Fruit fly (Drosophila melanogaster) whole organism, embryonic: ENCODE data around the gene sr.

Experiments used
- BtbVII ChIP-seq: fragments of 200-800 bp; sonication (Bioruptor generic); optimal IDR thresholded peaks from 3 replicates; lab custom pipeline; 2017; ENCODE audit warnings: missing biosample characterization, mild to moderate bottlenecking, missing genetic modification characterization
- CG1024 ChIP-seq: fragments of 200-800 bp; sonication (Bioruptor generic); IDR thresholded peaks from 2 replicates; pipeline ENCODE4 v1.3.6; 2022; ENCODE audit warnings: missing biosample characterization, missing genetic modification characterization
- CG10267 ChIP-seq: fragments of 200-800 bp; sonication (Bioruptor generic); optimal IDR thresholded peaks from 2 replicates; lab custom pipeline; 2018; ENCODE audit warnings: missing biosample characterization, mild to moderate bottlenecking, missing genetic modification characterization, moderate library complexity
- CG15011 ChIP-seq: fragments of 200-800 bp; sonication (Bioruptor generic); optimal IDR thresholded peaks from 3 replicates; lab custom pipeline; 2018; ENCODE audit warnings: missing biosample characterization, mild to moderate bottlenecking, missing genetic modification characterization
- CG15479 ChIP-seq: fragments of 200-800 bp; sonication (Bioruptor generic); optimal IDR thresholded peaks from 3 replicates; lab custom pipeline; 2019; ENCODE audit warnings: missing biosample characterization, mild to moderate bottlenecking, missing genetic modification characterization, moderate library complexity
- CG1647 ChIP-seq: fragments of 200-800 bp; sonication (Bioruptor generic); optimal IDR thresholded peaks from 3 replicates; lab custom pipeline; 2016; ENCODE audit warnings: missing biosample characterization, missing genetic modification characterization
- CG17359 ChIP-seq: fragments of 200-800 bp; sonication (Bioruptor generic); optimal IDR thresholded peaks from 3 replicates; lab custom pipeline; 2018; ENCODE audit warnings: missing biosample characterization, mild to moderate bottlenecking, missing genetic modification characterization, moderate library complexity
- CG18599 ChIP-seq: fragments of 200-800 bp; sonication (Bioruptor generic); optimal IDR thresholded peaks from 3 replicates; lab custom pipeline; 2017; ENCODE audit warnings: missing biosample characterization, missing genetic modification characterization, mild to moderate bottlenecking, moderate library complexity, missing genetic modification reagents
- CG2712 ChIP-seq: fragments of 200-800 bp; optimal IDR thresholded peaks from 3 replicates; lab custom pipeline; 2019; ENCODE audit warnings: missing biosample characterization, mild to moderate bottlenecking, missing genetic modification characterization, moderate library complexity
- CG2875 ChIP-seq: fragments of 200-800 bp; sonication (Bioruptor generic); optimal IDR thresholded peaks from 2 replicates; lab custom pipeline; 2017; ENCODE audit warnings: missing biosample characterization, mild to moderate bottlenecking, missing genetic modification characterization, missing genetic modification reagents
- CG3407 ChIP-seq: fragments of 200-800 bp; sonication (Bioruptor generic); optimal IDR thresholded peaks from 2 replicates; lab custom pipeline; 2018; ENCODE audit warnings: missing biosample characterization, mild to moderate bottlenecking, missing genetic modification characterization
- CG34224 ChIP-seq: fragments of 200-800 bp; sonication (Bioruptor generic); IDR thresholded peaks from 3 replicates; pipeline ENCODE4 v1.3.6; 2022; ENCODE audit warnings: missing biosample characterization, missing genetic modification characterization; ENCODE audit not compliant: partially characterized antibody
- CG3838 ChIP-seq: fragments of 200-800 bp; sonication (Bioruptor generic); optimal IDR thresholded peaks from 3 replicates; lab custom pipeline; 2016; ENCODE audit warnings: missing biosample characterization, missing genetic modification characterization
- CG4854 ChIP-seq: fragments of 200-800 bp; sonication (Bioruptor generic); optimal IDR thresholded peaks from 2 replicates; lab custom pipeline; 2016; ENCODE audit warnings: missing biosample characterization, missing genetic modification characterization, inconsistent platforms
- CG6254 ChIP-seq: fragments of 200-800 bp; sonication (Bioruptor generic); optimal IDR thresholded peaks from 3 replicates; lab custom pipeline; 2017; ENCODE audit warnings: mild to moderate bottlenecking, missing biosample characterization, missing genetic modification reagents, missing genetic modification characterization
- CG6272 ChIP-seq: fragments of 200-800 bp; sonication (Bioruptor generic); IDR thresholded peaks from 2 replicates; pipeline ENCODE4 v1.3.6; 2022; ENCODE audit warnings: missing biosample characterization, missing genetic modification characterization
- CG6689 ChIP-seq: fragments of 200-800 bp; sonication (Bioruptor generic); IDR thresholded peaks from 2 replicates; pipeline ENCODE4 v1.3.6; 2022; ENCODE audit warnings: missing biosample characterization, missing genetic modification characterization
- CG7786 ChIP-seq: fragments of 200-800 bp; sonication (Bioruptor generic); optimal IDR thresholded peaks from 2 replicates; lab custom pipeline; 2016; ENCODE audit warnings: missing biosample characterization, missing genetic modification characterization
- CG9215 ChIP-seq: fragments of 200-800 bp; sonication (Bioruptor generic); IDR thresholded peaks from 2 replicates; pipeline ENCODE4 v1.3.6; 2022; ENCODE audit warnings: missing biosample characterization, missing genetic modification characterization
- D ChIP-seq, 2 experiments: fragments of 200-800 bp in 1 of 2; fragments of >200 bp in 1 of 2; sonication (Bioruptor generic) in 1 of 2; optimal IDR thresholded peaks; 2 replicates in 1 of 2; 3 replicates in 1 of 2; lab custom pipeline; 2017; ENCODE audit warnings: mild to moderate bottlenecking in 1 of 2, missing biosample characterization in 1 of 2, missing genetic modification characterization in 1 of 2, missing genetic modification reagents in 1 of 2
- D19B ChIP-seq: fragments of 200-800 bp; sonication (Bioruptor generic); optimal IDR thresholded peaks from 2 replicates; lab custom pipeline; 2017; ENCODE audit warnings: missing biosample characterization, mild to moderate bottlenecking, missing genetic modification characterization
- Deaf1 ChIP-seq: fragments of 200-800 bp; optimal IDR thresholded peaks from 3 replicates; lab custom pipeline; 2019; ENCODE audit warnings: missing biosample characterization, mild to moderate bottlenecking, missing genetic modification characterization, moderate library complexity
- E2f2 ChIP-seq: fragments of 200-800 bp; sonication (Bioruptor generic); IDR thresholded peaks from 2 replicates; pipeline ENCODE4 v1.3.6; 2022; ENCODE audit warnings: missing biosample characterization, missing genetic modification characterization
- Ets65A ChIP-seq: fragments of 200-800 bp; sonication (Bioruptor generic); peaks from one replicate; lab custom pipeline; 2016; ENCODE audit warnings: missing biosample characterization, missing genetic modification characterization
- Gug ChIP-seq: fragments of 200-800 bp; sonication (Bioruptor generic); IDR thresholded peaks from 4 replicates; pipeline ENCODE4 v1.3.6; 2022; ENCODE audit warnings: missing biosample characterization, missing genetic modification characterization
- HHEX ChIP-seq: fragments of 200-800 bp; sonication (Bioruptor generic); optimal IDR thresholded peaks from 3 replicates; lab custom pipeline; 2017; ENCODE audit warnings: missing biosample characterization, mild to moderate bottlenecking, missing genetic modification characterization, missing genetic modification reagents
- Hmr ChIP-seq: fragments of 200-800 bp; sonication (Bioruptor generic); optimal IDR thresholded peaks from 3 replicates; lab custom pipeline; 2017; ENCODE audit warnings: mild to moderate bottlenecking, missing biosample characterization, missing genetic modification reagents, missing genetic modification characterization
- Hr78 ChIP-seq, 2 experiments: fragments of 200-800 bp in 1 of 2; fragments of >200 bp in 1 of 2; sonication (Bioruptor generic) in 1 of 2; optimal IDR thresholded peaks; 2 replicates each; lab custom pipeline; 2017 to 2019; ENCODE audit warnings: missing biosample characterization in 2 of 2, missing genetic modification characterization in 2 of 2, mild to moderate bottlenecking in 1 of 2, moderate library complexity in 1 of 2
- Jarid2 ChIP-seq: fragments of 200-800 bp; sonication (Bioruptor generic); optimal IDR thresholded peaks from 3 replicates; lab custom pipeline; 2017; ENCODE audit warnings: mild to moderate bottlenecking, missing biosample characterization, missing genetic modification reagents, missing genetic modification characterization
- Opbp ChIP-seq: fragments of 200-800 bp; sonication (Bioruptor generic); IDR thresholded peaks from 3 replicates; pipeline ENCODE4 v1.3.6; 2022; ENCODE audit warnings: missing biosample characterization, missing genetic modification characterization; ENCODE audit not compliant: partially characterized antibody
- Six4 ChIP-seq: fragments of 200-800 bp; sonication (Bioruptor generic); optimal IDR thresholded peaks from 2 replicates; lab custom pipeline; 2016; ENCODE audit warnings: missing biosample characterization, missing genetic modification characterization
- Vsx1 ChIP-seq: fragments of 200-800 bp; sonication (Bioruptor generic); optimal IDR thresholded peaks from 2 replicates; lab custom pipeline; 2017; ENCODE audit warnings: missing biosample characterization, mild to moderate bottlenecking, missing genetic modification characterization, missing genetic modification reagents
- br ChIP-seq: fragments of >200 bp; optimal IDR thresholded peaks from 2 replicates; lab custom pipeline; 2017
- cad ChIP-seq: fragments of >200 bp; optimal IDR thresholded peaks from 2 replicates; lab custom pipeline; 2017; ENCODE audit warnings: missing biosample characterization, missing genetic modification characterization
- cas ChIP-seq: fragments of 200-800 bp; sonication (Bioruptor generic); IDR thresholded peaks from 2 replicates; pipeline ENCODE4 v1.3.6; 2022; ENCODE audit warnings: missing biosample characterization, missing genetic modification characterization
- crc ChIP-seq: fragments of 200-800 bp; sonication (Bioruptor generic); optimal IDR thresholded peaks from 2 replicates; lab custom pipeline; 2016; ENCODE audit warnings: missing biosample characterization, missing genetic modification characterization
- cwo ChIP-seq: fragments of 200-800 bp; sonication (Bioruptor generic); optimal IDR thresholded peaks from 3 replicates; lab custom pipeline; 2017; ENCODE audit warnings: missing biosample characterization, missing genetic modification characterization, mild to moderate bottlenecking, moderate library complexity, missing genetic modification reagents
- dysf ChIP-seq: fragments of 200-800 bp; sonication (Bioruptor generic); IDR thresholded peaks from 3 replicates; pipeline ENCODE4 v1.3.6; 2022; ENCODE audit warnings: missing biosample characterization, missing genetic modification characterization
- klu ChIP-seq: fragments of 200-800 bp; sonication (Bioruptor generic); IDR thresholded peaks from 2 replicates; pipeline ENCODE4 v1.3.6; 2022; ENCODE audit warnings: missing biosample characterization, missing genetic modification characterization
- lola ChIP-seq, 3 experiments: fragments of >200 bp in 2 of 3; fragments of 200-800 bp in 1 of 3; sonication (Bioruptor generic) in 1 of 3; optimal IDR thresholded peaks; 2 replicates each; lab custom pipeline; 2017 to 2019; ENCODE audit warnings: missing biosample characterization in 3 of 3, missing genetic modification characterization in 3 of 3, mild to moderate bottlenecking in 1 of 3, moderate library complexity in 1 of 3
- mam ChIP-seq: fragments of 200-800 bp; sonication (Bioruptor generic); optimal IDR thresholded peaks from 3 replicates; lab custom pipeline; 2016; ENCODE audit warnings: missing biosample characterization, missing genetic modification characterization
- nerfin-2 ChIP-seq: fragments of 200-800 bp; sonication (Bioruptor generic); IDR thresholded peaks from 2 replicates; pipeline ENCODE4 v1.3.6; 2022; ENCODE audit warnings: missing biosample characterization, missing genetic modification characterization; ENCODE audit not compliant: partially characterized antibody
- pita ChIP-seq: fragments of 200-800 bp; sonication (Bioruptor generic); optimal IDR thresholded peaks from 2 replicates; lab custom pipeline; 2017; ENCODE audit warnings: missing biosample characterization, mild to moderate bottlenecking, missing genetic modification characterization
- rib ChIP-seq: fragments of 200-800 bp; sonication (Bioruptor generic); IDR thresholded peaks from 2 replicates; pipeline ENCODE4 v1.3.6; 2022; ENCODE audit warnings: missing biosample characterization, missing genetic modification characterization
- run ChIP-seq: fragments of 200-800 bp; sonication (Bioruptor generic); optimal IDR thresholded peaks from 3 replicates; lab custom pipeline; 2018; ENCODE audit warnings: missing biosample characterization, mild to moderate bottlenecking, missing genetic modification characterization
- scrt ChIP-seq: fragments of 200-800 bp; sonication (Bioruptor generic); optimal IDR thresholded peaks from 2 replicates; lab custom pipeline; 2018; ENCODE audit warnings: missing biosample characterization, mild to moderate bottlenecking, missing genetic modification characterization, moderate library complexity
- vvl ChIP-seq: fragments of 200-800 bp; sonication (Bioruptor generic); IDR thresholded peaks from 2 replicates; pipeline ENCODE4 v1.3.6; 2022; ENCODE audit warnings: missing biosample characterization, missing genetic modification characterization
- wdn ChIP-seq: fragments of 200-800 bp; sonication (Bioruptor generic); IDR thresholded peaks from 2 replicates; pipeline ENCODE4 v1.3.6; 2022; ENCODE audit warnings: missing biosample characterization, missing genetic modification characterization

The sr gene

DNA sequence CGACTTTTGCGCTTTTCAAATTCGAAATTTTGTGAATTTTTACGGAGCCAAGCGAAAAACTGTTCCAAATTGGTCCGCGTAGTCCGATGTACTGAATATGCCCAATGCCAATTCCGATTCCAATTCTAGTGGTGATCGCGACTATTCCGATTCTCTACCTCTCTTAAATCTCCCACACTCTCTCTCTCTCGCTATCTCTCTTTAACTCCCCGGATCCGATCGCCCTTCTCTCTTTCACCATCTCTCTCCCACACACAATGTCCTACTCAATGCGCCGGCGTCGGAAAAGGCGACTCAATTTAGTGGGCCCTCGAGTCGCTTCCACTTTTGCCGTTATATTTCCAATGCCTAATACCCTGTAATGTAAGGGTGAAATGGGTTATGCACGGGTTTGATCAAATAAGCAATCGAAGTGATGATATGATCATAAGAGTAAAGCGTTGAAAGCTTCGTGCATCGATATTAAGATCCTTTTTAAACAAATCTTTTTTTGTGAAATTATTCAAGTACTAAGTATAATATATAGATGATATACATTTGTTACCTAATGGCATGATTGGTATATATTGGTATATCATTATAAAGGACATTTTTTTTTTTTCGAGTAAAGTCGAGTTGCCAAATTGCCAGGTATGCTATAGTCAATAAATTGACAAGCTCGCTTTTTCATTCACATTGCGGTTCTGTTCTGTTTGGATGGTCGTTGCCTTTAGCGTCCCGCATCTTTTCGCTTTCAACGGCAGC is 41.2 kb upstream of the sr start (continued):
- TF ChIP-seq CG2712 (tag; lab: Kevin White, UChicago) (peak; percentile 87), CG10267 (peak; percentile 74), Six4 (GFP tag; lab: Kevin White, UChicago) (peak; percentile 56), D (optimal IDR thresholded peaks at IDR 0.05; lab: Kevin White, UChicago) (no peak), D (GFP tag; optimal IDR thresholded peaks at IDR 0.05; lab: Kevin White, UChicago) (peak; percentile 70), CG6689 (GFP tag; lab: Robert Waterston, UW) (peak; percentile 59), Hmr (GFP tag; lab: Kevin White, UChicago) (peak; percentile 55), CG34224 (GFP tag; lab: Robert Waterston, UW) (no peak), Vsx1 (peak; percentile 19), br (no peak), nerfin-2 (no peak), cas (no peak), pita (GFP tag; lab: Kevin White, UChicago) (no peak), dysf (GFP tag; lab: Robert Waterston, UW) (peak; percentile 68), CG2875 (GFP tag; lab: Kevin White, UChicago) (peak; percentile 66), D19B (GFP tag; lab: Kevin White, UChicago) (peak; percentile 86), HHEX (peak; percentile 55), CG3407 (peak; percentile 54), klu (GFP tag; lab: Robert Waterston, UW) (peak; percentile 26; the same call in 1 of the 2 replicates), rib (GFP tag; lab: Robert Waterston, UW) (0 out of 2 replicates have a peak, but pooled peaks have one; percentile 41), Deaf1 (tag; lab: Kevin White, UChicago) (peak; percentile 45), scrt (GFP tag; lab: Kevin White, UChicago) (peak; percentile 18), wdn (no peak), CG15479 (no peak), CG6272 (no peak), BtbVII (GFP tag; lab: Kevin White, UChicago) (peak; percentile 34), CG4854 (GFP tag; lab: Kevin White, UChicago) (peak; percentile 35), CG15011 (GFP tag; lab: Kevin White, UChicago) (peak; percentile 35), CG1024 (GFP tag; lab: Robert Waterston, UW) (no peak), E2f2 (GFP tag; lab: Robert Waterston, UW) (no peak), CG3838 (GFP tag; lab: Kevin White, UChicago) (no peak), CG6254 (peak; percentile 45), Ets65A (peak; percentile 95), Jarid2 (GFP tag; lab: Kevin White, UChicago) (peak; percentile 28), CG7786 (GFP tag; lab: Kevin White, UChicago) (peak; percentile 8), CG17359 (tag; lab: Kevin White, UChicago) (peak; percentile 78), run (peak; percentile 66), lola (GFP tag; optimal IDR thresholded peaks at IDR 0.05; lab: Kevin White, UChicago) (peak in 1 of 3 experiments; percentile 89), Hr78 (GFP tag; optimal IDR thresholded peaks at IDR 0.05; lab: Kevin White, UChicago) (peak in 1 of 2 experiments; percentile 31), CG1647 (GFP tag; lab: Kevin White, UChicago) (peak; percentile 5), CG18599 (peak; percentile 47), crc (GFP tag; lab: Kevin White, UChicago) (no peak), CG9215 (0 out of 2 replicates have a peak, but pooled peaks have one; percentile 15), mam (GFP tag; lab: Kevin White, UChicago) (peak; percentile 26), cad (GFP tag; lab: Kevin White, UChicago) (no peak), cwo (GFP tag; lab: Kevin White, UChicago) (peak; percentile 59), vvl (GFP tag; lab: Robert Waterston, UW) (peak; percentile 13; the same call in 1 of the 2 replicates), Gug (peak; percentile 6; the same call in 1 of the 4 replicates), Opbp (GFP tag; lab: Robert Waterston, UW) (no peak)
